Worm (Caenorhabditis elegans): Measurements from ENCODE around the gene srg-23.

Gene srg-23

DNA sequence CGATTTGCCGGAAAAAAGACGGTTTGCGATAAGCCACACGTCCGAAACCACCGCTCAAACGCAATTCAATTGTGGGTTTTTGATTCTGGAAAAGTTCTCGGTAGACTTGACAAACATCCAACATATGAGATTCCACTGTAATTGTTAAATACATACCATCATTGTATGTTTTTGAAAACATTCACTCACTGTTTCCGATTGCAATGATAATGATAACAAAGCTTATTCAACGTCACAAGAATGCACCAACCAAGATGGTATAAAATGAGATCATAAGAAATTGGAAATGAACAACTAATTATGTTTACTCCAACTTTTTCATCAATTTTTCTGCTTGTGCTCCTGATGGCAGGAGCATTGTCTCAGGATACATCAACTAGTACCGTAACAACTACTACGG is 9.8 kb upstream of the srg-23 start, which contains the start of gene clec-122:
Gene clec-122 (plus strand): TSS at position 301 of the 400 bp plus-strand sequence.
- TF ChIP-seq ceh-28 (tag; optimal IDR thresholded peaks at IDR 0.05) = no peak
- no peak for TF ChIP-seq fkh-10 (GFP tag; optimal IDR thresholded peaks at IDR 0.05)

DNA sequence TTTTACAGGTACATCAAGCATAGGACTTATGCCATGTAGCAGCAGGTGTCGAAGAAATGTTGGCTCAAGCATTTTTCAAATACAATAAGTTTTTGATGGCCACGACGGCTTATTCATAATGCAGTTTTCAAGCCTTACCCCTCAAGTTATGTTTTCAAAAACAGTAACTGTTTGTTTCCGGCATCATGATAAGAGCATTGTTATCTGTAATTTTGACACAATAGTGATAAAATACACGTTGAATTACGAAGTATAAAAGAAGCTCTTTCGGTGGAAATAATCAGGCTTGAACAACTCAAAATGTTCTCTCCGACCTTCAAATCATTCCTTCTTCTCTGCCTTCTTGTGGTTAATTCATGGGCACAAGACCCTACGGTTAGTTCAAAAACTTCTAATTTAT is 6.1 kb upstream of the srg-23 start, which contains the start of gene clec-121:
Gene clec-121 (plus strand): TSS at position 301 of the 400 bp plus-strand sequence.
- TF ChIP-seq zfp-3 (GFP tag; conservative IDR thresholded peaks at IDR 0.05) = no peak
- TF ChIP-seq spr-3 (GFP tag; optimal IDR thresholded peaks at IDR 0.05) = no peak
- no peak for TF ChIP-seq hlh-30 (tag; optimal IDR thresholded peaks at IDR 0.05; ENCODE audit: insufficient read depth)
- TF ChIP-seq arid-1 (GFP tag; conservative IDR thresholded peaks at IDR 0.05) = no peak
- TF ChIP-seq daf-19 (GFP tag; conservative IDR thresholded peaks at IDR 0.05) = no peak
- TF ChIP-seq tag-97 (GFP tag; IDR thresholded peaks at IDR 0.05) = no peak

DNA sequence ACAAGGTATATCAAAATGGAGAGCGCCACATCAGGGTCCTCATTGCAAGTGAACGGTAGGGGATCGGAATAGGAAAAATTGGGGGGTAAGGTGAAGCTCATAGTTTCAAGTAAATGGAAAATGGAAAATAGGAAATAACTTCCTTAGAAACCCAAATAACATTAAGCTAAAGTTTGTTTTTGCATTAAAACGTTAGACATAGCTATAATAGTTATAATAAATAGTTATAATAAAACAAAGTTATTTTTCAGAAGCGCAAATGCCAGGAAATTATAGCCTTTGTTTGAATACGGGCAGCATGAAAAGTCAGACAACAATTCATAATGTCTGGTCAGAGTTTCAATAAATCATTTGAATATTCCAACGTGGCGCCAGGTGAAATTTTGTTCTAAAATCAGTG is 4.6 kb upstream of the srg-23 start, which contains the start of gene srg-24:
Gene srg-24 (minus strand): TSS at position 101 of the 400 bp plus-strand sequence.
- TF ChIP-seq nhr-6 (tag; optimal IDR thresholded peaks at IDR 0.05) (no peak), nhr-10 (tag; optimal IDR thresholded peaks at IDR 0.05) (no peak), daf-19 (GFP tag; conservative IDR thresholded peaks at IDR 0.05) (no peak), vab-7 (GFP tag; IDR thresholded peaks at IDR 0.05) (no peak), attf-4 (tag; optimal IDR thresholded peaks at IDR 0.05) (no peak), fos-1 (tag; optimal IDR thresholded peaks at IDR 0.05) (no peak), tra-1 (GFP tag; IDR thresholded peaks at IDR 0.05) (no peak), ceh-20 (GFP tag; IDR thresholded peaks at IDR 0.05) (no peak), lir-3 (tag; optimal IDR thresholded peaks at IDR 0.05) (no peak), unc-39 (tag; optimal IDR thresholded peaks at IDR 0.05) (no peak), Y5F2A.4 (GFP tag; optimal IDR thresholded peaks at IDR 0.05) (no peak), unc-130 (GFP tag; optimal IDR thresholded peaks at IDR 0.05) (no peak), nhr-102 (tag; optimal IDR thresholded peaks at IDR 0.05) (no peak), ztf-7 (tag; optimal IDR thresholded peaks at IDR 0.05) (no peak), nhr-77 (tag; optimal IDR thresholded peaks at IDR 0.05) (no peak)

DNA sequence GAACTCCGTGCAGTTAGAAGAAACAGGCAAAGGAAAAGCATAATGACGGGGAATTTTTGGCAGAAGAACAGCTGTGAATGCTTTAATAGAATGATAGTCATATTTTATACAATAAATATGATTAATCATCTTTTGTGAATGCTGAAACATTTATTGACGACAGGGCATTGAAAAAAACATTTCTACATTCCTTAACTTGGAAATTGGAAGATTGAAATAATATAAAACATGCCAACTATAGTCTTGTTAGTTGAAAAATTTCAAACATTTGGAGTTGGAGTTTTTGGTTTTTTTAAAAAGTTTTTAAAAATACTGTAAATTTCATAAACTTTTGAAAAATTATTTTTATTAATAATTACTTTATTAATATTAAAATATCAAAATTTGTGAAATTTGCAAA is 897 bp upstream of the srg-23 start, which contains the start of gene Y25C1A.14:
Gene Y25C1A.14 (minus strand): TSS at position 101 of the 400 bp plus-strand sequence.
- TF ChIP-seq mep-1 (tag; optimal IDR thresholded peaks at IDR 0.05) = no peak
- TF ChIP-seq cey-2 (tag; optimal IDR thresholded peaks at IDR 0.05; ENCODE audit: borderline replicate concordance, insufficient read depth) = no peak
- no peak for TF ChIP-seq F49E8.2 (tag; optimal IDR thresholded peaks at IDR 0.05; ENCODE audit: borderline replicate concordance)
- TF ChIP-seq unc-39 (tag; optimal IDR thresholded peaks at IDR 0.05) = no peak
- no peak for TF ChIP-seq daf-8 (GFP tag; IDR thresholded peaks at IDR 0.05)

DNA sequence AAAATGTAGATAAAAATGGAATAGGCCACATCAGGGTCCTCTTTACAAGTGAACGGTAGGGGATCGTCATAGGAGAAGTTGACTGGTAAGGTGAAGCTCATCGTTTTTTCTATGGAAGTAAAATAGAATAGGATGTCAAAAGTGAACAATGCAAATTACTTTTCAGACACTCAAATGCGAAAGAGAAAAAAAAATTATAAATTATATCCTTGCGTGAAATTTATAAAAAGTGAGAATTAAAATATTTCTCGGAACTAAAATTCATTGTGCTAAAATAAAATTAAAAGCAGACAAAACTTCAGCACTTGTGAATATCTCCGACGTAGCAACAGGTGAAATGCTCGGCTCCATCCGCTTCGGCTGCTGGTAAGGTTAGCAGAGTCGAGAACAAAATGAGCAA is 2.6 kb downstream of the srg-23 start, which contains the start of gene srg-22:
Gene srg-22 (minus strand): TSS at position 101 of the 400 bp plus-strand sequence.
- no peak for TF ChIP-seq aly-2 (tag; optimal IDR thresholded peaks at IDR 0.05)
- no peak for TF ChIP-seq D1046.2 (GFP tag; IDR thresholded peaks at IDR 0.05)
- no peak for TF ChIP-seq arid-1 (GFP tag; conservative IDR thresholded peaks at IDR 0.05)
- no peak for TF ChIP-seq hif-1 (tag; optimal IDR thresholded peaks at IDR 0.05)

DNA sequence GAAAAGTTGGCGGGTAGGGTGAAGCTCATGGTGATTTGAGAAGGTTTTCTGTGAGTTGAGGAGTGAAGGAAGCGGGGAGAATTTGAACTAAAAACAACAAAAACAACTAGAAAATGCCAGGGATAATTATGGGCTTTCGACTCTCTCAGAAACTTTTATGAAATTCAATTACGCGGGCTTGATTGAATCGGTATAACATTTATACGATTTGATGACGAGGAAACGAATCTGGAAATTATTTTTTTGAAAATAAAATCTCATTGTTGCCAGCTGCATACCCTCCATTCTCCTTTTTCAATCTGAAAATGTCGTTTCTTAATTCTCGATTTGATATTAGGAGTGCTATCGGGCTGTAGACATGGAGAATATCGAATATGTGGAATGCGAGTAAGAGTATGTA is 4.7 kb downstream of the srg-23 start, which contains the start of gene srg-21:
Gene srg-21 (minus strand): TSS at position 101 of the 400 bp plus-strand sequence.
- TF ChIP-seq egl-27 (tag; optimal IDR thresholded peaks at IDR 0.05) (no peak), jun-1 (tag; optimal IDR thresholded peaks at IDR 0.05) (no peak), lin-1 (GFP tag; IDR thresholded peaks at IDR 0.05) (no peak), Y48G9A.11 (GFP tag; IDR thresholded peaks at IDR 0.05) (no peak), lin-29 (GFP tag; IDR thresholded peaks at IDR 0.05) (no peak), T20F7.1 (GFP tag; optimal IDR thresholded peaks at IDR 0.05) (no peak), tag-97 (GFP tag; IDR thresholded peaks at IDR 0.05) (no peak), nhr-11 (tag; optimal IDR thresholded peaks at IDR 0.05) (no peak)
